Worm (Caenorhabditis elegans): Measurements from ENCODE around the gene nhr-163.

nhr-163 gene

DNA sequence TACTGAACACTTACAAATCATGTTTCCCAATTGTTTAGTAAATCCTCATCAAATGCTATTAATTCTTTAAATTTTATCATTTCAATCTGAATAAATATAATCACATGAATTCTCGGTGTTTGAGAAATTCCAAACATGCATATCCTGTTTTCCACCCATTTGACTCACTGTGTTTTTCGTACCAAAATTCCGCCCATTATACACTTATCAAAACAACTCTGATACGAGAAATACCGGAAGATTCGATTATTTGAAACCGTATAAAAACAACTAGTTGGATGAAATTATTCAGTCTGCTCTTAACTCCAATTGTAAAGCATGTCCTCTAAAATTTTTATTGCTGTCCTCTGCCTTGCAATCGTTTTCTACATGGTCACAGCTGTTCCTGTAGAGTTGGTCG, 37.6 kb downstream of the nhr-163 start, which contains the start of gene Y57E12B.1:
Gene Y57E12B.1, plus strand, starts transcription at position 301 of the 400 bp plus-strand sequence.
- TF ChIP-seq Y105C5A.15 (GFP tag; IDR thresholded peaks at IDR 0.05) (no peak), ztf-7 (tag; optimal IDR thresholded peaks at IDR 0.05) (no peak), nhr-6 (tag; optimal IDR thresholded peaks at IDR 0.05) (no peak), nhr-25 (tag; optimal IDR thresholded peaks at IDR 0.05; ENCODE audit: borderline replicate concordance, insufficient read depth) (no peak), dmd-9 (GFP tag; IDR thresholded peaks at IDR 0.05) (no peak), spr-1 (tag; optimal IDR thresholded peaks at IDR 0.05) (no peak), dmd-8 (GFP tag; IDR thresholded peaks at IDR 0.05) (no peak), ztf-11 (tag; optimal IDR thresholded peaks at IDR 0.05) (no peak), nhr-76 (tag; optimal IDR thresholded peaks at IDR 0.05) (no peak)

DNA sequence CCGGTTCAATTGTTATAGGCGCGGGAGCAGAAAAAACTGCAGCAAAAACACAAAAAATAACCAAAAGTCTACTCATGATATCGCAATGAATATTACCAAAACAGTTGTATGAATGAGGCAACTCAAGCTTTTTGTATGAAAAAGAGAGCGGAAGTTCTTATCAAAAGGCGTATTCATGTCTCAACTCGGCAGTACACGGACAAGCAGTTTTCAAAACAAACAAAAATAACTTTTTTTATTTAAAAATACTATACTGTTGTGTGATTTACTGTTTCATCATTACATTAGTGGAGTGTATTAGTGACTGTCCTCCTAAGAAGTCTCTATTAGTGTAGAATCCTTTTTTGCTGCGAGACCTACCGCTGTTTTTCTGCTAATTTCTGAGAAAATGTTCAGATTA, 38.4 kb downstream of the nhr-163 start, which contains the start of gene Y57E12B.4:
Gene Y57E12B.4, minus strand, starts transcription at position 101 of the 400 bp plus-strand sequence.
- TF ChIP-seq tra-1 (GFP tag; IDR thresholded peaks at IDR 0.05) = no peak
- TF ChIP-seq dmd-9 (GFP tag; IDR thresholded peaks at IDR 0.05) = no peak
- TF ChIP-seq nhr-10 (tag; optimal IDR thresholded peaks at IDR 0.05) = no peak
- no peak for TF ChIP-seq pha-4 (GFP tag; IDR thresholded peaks at IDR 0.05)
- no peak for TF ChIP-seq pha-4 (tag; optimal IDR thresholded peaks at IDR 0.05)
- TF ChIP-seq Y105C5A.15 (GFP tag; IDR thresholded peaks at IDR 0.05) = no peak
- no peak for TF ChIP-seq nhr-6 (tag; optimal IDR thresholded peaks at IDR 0.05)

DNA sequence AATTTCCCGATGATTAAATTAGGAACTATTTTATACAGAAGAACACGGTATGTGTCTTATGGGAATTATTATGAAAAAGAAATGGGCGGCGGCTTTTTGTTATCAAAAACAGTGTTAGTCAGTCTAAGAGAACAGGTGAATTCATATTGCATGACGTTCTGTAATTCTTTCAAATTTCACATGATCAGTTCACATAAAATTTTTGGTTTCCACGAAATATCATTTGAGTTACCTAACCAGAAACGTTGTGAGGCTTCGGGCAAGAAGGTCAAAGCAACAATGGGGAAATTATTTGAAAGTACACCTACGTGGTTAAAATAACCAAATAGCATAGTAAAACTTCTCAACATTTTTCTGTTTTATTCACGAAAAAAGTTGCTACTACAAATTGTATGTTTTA, 50.0 kb downstream of the nhr-163 start, which contains the start of gene Y57E12B.10:
Gene Y57E12B.10, minus strand, starts transcription at position 101 of the 400 bp plus-strand sequence.
- TF ChIP-seq hmg-1.1 (GFP tag; IDR thresholded peaks at IDR 0.05) (no peak), madf-5 (GFP tag; IDR thresholded peaks at IDR 0.05) (no peak), ceh-82 (tag; optimal IDR thresholded peaks at IDR 0.05) (no peak), Y5F2A.4 (GFP tag; optimal IDR thresholded peaks at IDR 0.05) (no peak), nhr-10 (tag; optimal IDR thresholded peaks at IDR 0.05) (no peak), nhr-25 (tag; optimal IDR thresholded peaks at IDR 0.05; ENCODE audit: borderline replicate concordance, insufficient read depth) (no peak), ztf-7 (tag; optimal IDR thresholded peaks at IDR 0.05) (no peak), lin-38 (GFP tag; IDR thresholded peaks at IDR 0.05) (no peak), mep-1 (tag; optimal IDR thresholded peaks at IDR 0.05) (no peak), set-16 (GFP tag; IDR thresholded peaks at IDR 0.05) (no peak), R02D3.7 (tag; optimal IDR thresholded peaks at IDR 0.05) (no peak), lin-29 (GFP tag; IDR thresholded peaks at IDR 0.05) (no peak), ceh-20 (GFP tag; IDR thresholded peaks at IDR 0.05) (no peak), lin-1 (GFP tag; IDR thresholded peaks at IDR 0.05) (no peak)

DNA sequence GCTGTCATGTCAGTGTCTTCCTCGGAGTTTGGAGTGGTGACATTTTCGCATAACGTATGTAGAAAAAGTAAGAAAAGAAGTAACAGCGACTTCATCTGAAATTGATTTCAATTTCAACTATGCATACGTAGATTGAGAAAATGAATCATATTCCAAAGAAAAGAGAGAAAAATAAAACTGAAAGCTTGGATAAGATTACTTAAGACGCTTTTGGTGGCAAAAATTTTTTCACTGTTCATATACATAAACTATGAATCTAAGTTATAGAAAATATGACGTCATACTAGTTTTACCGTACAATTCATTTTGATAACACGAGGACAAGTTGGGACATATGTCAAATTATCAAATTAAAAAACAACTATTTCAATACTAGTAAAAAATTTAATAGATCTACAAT, 51.6 kb downstream of the nhr-163 start, which contains the start of gene lipl-6:
Gene lipl-6, minus strand, starts transcription at position 101 of the 400 bp plus-strand sequence.
- no peak for TF ChIP-seq ceh-82 (tag; optimal IDR thresholded peaks at IDR 0.05)
- TF ChIP-seq nhr-11 (tag; optimal IDR thresholded peaks at IDR 0.05) = no peak
- no peak for TF ChIP-seq F10B5.3 (tag; optimal IDR thresholded peaks at IDR 0.05)
- TF ChIP-seq mes-2 (tag; optimal IDR thresholded peaks at IDR 0.05; ENCODE audit: poor library complexity, severe bottlenecking) = no peak
- TF ChIP-seq nhr-76 (tag; optimal IDR thresholded peaks at IDR 0.05) = no peak
- no peak for TF ChIP-seq zag-1 (tag; optimal IDR thresholded peaks at IDR 0.05)
- no peak for TF ChIP-seq nhr-6 (tag; optimal IDR thresholded peaks at IDR 0.05)
- TF ChIP-seq aha-1 (tag) = no peak
- no peak for TF ChIP-seq tag-97 (GFP tag; IDR thresholded peaks at IDR 0.05)
- TF ChIP-seq egl-43 (GFP tag; IDR thresholded peaks at IDR 0.05) = no peak
- TF ChIP-seq dve-1 (tag; optimal IDR thresholded peaks at IDR 0.05; ENCODE audit: insufficient read depth) = no peak
- TF ChIP-seq ceh-32 (tag; optimal IDR thresholded peaks at IDR 0.05; ENCODE audit: poor library complexity) = no peak
- no peak for TF ChIP-seq skn-1 (tag; optimal IDR thresholded peaks at IDR 0.05)
- no peak for TF ChIP-seq hlh-11 (tag; optimal IDR thresholded peaks at IDR 0.05)
- no peak for TF ChIP-seq F26F4.8 (GFP tag; conservative IDR thresholded peaks at IDR 0.05)
- TF ChIP-seq lin-39 (tag; optimal IDR thresholded peaks at IDR 0.05) = no peak
- TF ChIP-seq daf-12 (tag; optimal IDR thresholded peaks at IDR 0.05) = no peak
